Worm (Caenorhabditis elegans): ENCODE data around the gene Y55D5A.4.

Y55D5A.4 gene

ce11 chrIII:2989957-2990356, at the start of gene Y55D5A.4:
Y55D5A.4 (minus strand) TSS chrIII:2990057.
- TF ChIP-seq ama-1 (optimal IDR thresholded peaks at IDR 0.05), result no peak

ce11 chrIII:3037346-3037745, 47.5 kb upstream of the Y55D5A.4 start:
- TF ChIP-seq pat-9 (tag; optimal IDR thresholded peaks at IDR 0.05), result no peak
- no peak for TF ChIP-seq hlh-13 (GFP tag; optimal IDR thresholded peaks at IDR 0.05)
- peak; percentile 31 for TF ChIP-seq unc-42 (tag; optimal IDR thresholded peaks at IDR 0.05)
- TF ChIP-seq hlh-15 (tag; optimal IDR thresholded peaks at IDR 0.05), result no peak
- peak; percentile 35 for TF ChIP-seq nfya-1 (tag; optimal IDR thresholded peaks at IDR 0.05)
- no peak for TF ChIP-seq T23F11.4 (GFP tag; optimal IDR thresholded peaks at IDR 0.05)
- peak; percentile 42 for TF ChIP-seq tbx-2 (tag; optimal IDR thresholded peaks at IDR 0.05)
- no peak for TF ChIP-seq pax-1 (tag; optimal IDR thresholded peaks at IDR 0.05)
- TF ChIP-seq ceh-34 (tag; optimal IDR thresholded peaks at IDR 0.05), result peak; percentile 69
- TF ChIP-seq ceh-48 (tag; optimal IDR thresholded peaks at IDR 0.05), result no peak
- no peak for TF ChIP-seq elt-4 (tag; optimal IDR thresholded peaks at IDR 0.05)
- peak; percentile 34 for TF ChIP-seq ceh-31 (tag; optimal IDR thresholded peaks at IDR 0.05)
- TF ChIP-seq ceh-18 (tag; optimal IDR thresholded peaks at IDR 0.05), result peak; percentile 54
- peak; percentile 47 for TF ChIP-seq hlh-30 (tag; optimal IDR thresholded peaks at IDR 0.05; ENCODE audit: insufficient read depth)

DNA sequence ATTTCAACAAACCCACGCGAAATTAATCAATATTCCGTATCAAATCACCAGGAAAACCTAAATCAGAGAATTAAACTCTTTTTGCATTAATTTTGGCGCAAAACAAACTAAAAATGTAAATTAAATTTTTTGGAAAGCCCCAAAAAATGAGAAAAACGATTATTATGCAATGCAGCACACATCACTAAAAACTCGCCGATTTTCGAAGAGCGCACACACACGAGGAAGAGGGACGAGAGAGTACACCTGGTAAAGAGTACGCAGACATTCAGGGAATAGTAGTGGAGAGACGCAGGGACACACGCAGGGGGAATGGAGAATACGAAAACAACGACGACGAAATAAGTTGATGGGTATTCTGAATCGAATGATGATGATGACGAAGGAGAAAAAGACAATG, 46.1 kb upstream of the Y55D5A.4 start:
- TF ChIP-seq sox-2 (GFP tag; IDR thresholded peaks at IDR 0.05) (no peak), unc-55 (GFP tag; optimal IDR thresholded peaks at IDR 0.05) (peak; percentile 49), fkh-10 (GFP tag; optimal IDR thresholded peaks at IDR 0.05) (no peak), eyg-1 (tag; optimal IDR thresholded peaks at IDR 0.05) (peak; percentile 3), elt-4 (tag; optimal IDR thresholded peaks at IDR 0.05) (no peak), unc-42 (tag; optimal IDR thresholded peaks at IDR 0.05) (peak; percentile 51), tbx-2 (tag; optimal IDR thresholded peaks at IDR 0.05) (peak; percentile 37), C38D4.7 (GFP tag; optimal IDR thresholded peaks at IDR 0.05) (no peak), hlh-30 (tag; optimal IDR thresholded peaks at IDR 0.05; ENCODE audit: insufficient read depth) (peak; percentile 69), ceh-18 (tag; optimal IDR thresholded peaks at IDR 0.05) (peak; percentile 33), ceh-31 (tag; optimal IDR thresholded peaks at IDR 0.05) (peak; percentile 53), ceh-14 (tag; optimal IDR thresholded peaks at IDR 0.05) (peak; percentile 15), nfya-1 (tag; optimal IDR thresholded peaks at IDR 0.05) (peak; percentile 65), pros-1 (tag; optimal IDR thresholded peaks at IDR 0.05) (no peak)

DNA sequence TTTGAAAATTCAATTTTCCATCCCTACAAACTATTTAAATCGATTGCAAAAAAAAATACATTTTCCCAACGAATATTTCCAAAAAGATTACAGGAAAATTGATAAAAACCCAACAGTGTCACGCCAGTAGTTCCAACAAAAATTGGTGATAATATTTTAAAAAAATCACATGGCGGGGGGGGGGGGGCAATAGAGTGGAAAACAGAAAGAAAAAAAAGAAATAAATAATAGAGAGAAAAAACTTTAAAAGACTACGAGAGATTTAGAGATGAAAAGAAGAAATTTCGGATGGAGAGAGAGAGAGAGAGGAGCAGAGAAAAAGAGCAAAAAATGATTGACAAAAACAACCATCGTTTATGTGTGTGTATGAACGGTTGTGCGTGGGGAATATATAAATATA, 44.6 kb upstream of the Y55D5A.4 start:
- TF ChIP-seq elt-2 (tag; optimal IDR thresholded peaks at IDR 0.05) (no peak), unc-42 (tag; optimal IDR thresholded peaks at IDR 0.05) (no peak), C38D4.7 (GFP tag; optimal IDR thresholded peaks at IDR 0.05) (no peak), ceh-9 (tag; optimal IDR thresholded peaks at IDR 0.05) (no peak), lin-11 (tag; optimal IDR thresholded peaks at IDR 0.05) (no peak), ama-1 (optimal IDR thresholded peaks at IDR 0.05) (no peak), ceh-18 (tag; optimal IDR thresholded peaks at IDR 0.05) (no peak), ceh-22 (tag; optimal IDR thresholded peaks at IDR 0.05) (no peak), pax-1 (tag; optimal IDR thresholded peaks at IDR 0.05) (no peak), ceh-24 (tag; optimal IDR thresholded peaks at IDR 0.05) (no peak), Y22D7AL.16 (tag; optimal IDR thresholded peaks at IDR 0.05) (no peak), fkh-10 (GFP tag; optimal IDR thresholded peaks at IDR 0.05) (no peak)

- TF ChIP-seq C08G9.2 (tag; optimal IDR thresholded peaks at IDR 0.05) (no peak), hlh-8 (tag; optimal IDR thresholded peaks at IDR 0.05) (no peak), mec-3 (tag; optimal IDR thresholded peaks at IDR 0.05; ENCODE audit: borderline replicate concordance) (no peak), nfya-1 (tag; optimal IDR thresholded peaks at IDR 0.05) (peak; percentile 61)
Observed at ce11 chrIII:3033931-3034330, 44.1 kb upstream of the Y55D5A.4 start.

ce11 chrIII:3033507-3033906, 43.6 kb upstream of the Y55D5A.4 start:
- TF ChIP-seq hlh-15 (tag; optimal IDR thresholded peaks at IDR 0.05) (no peak), nfya-1 (tag; optimal IDR thresholded peaks at IDR 0.05) (peak; percentile 68)

Data from whole organism, late embryonic.